Worm (Caenorhabditis elegans) whole organism, mixed stage, embryonic: ENCODE measurements around the gene F22B8.3.

ENCODE experiments used
- M03D4.4 ChIP-seq: sonication (generic microtip); optimal IDR thresholded peaks from 2 replicates; lab custom pipeline; 2017; ENCODE audit warnings: mild to moderate bottlenecking, missing genetic modification characterization, missing compliant biosample characterization
- bed-3 ChIP-seq: fragments of 200-800 bp; sonication (Bioruptor generic); optimal IDR thresholded peaks from 3 replicates; lab custom pipeline; 2018; ENCODE audit warnings: mild to moderate bottlenecking, missing genetic modification characterization, moderate library complexity, missing compliant biosample characterization
- blmp-1 ChIP-seq: fragments of 150-350 bp; optimal IDR thresholded peaks from 2 replicates; lab custom pipeline; 2014; ENCODE audit warnings: missing biosample characterization, missing genetic modification characterization
- ceh-39 ChIP-seq: fragments of 150-350 bp; optimal IDR thresholded peaks from 2 replicates; lab custom pipeline; 2014; ENCODE audit warnings: missing biosample characterization, missing genetic modification characterization
- ceh-43 ChIP-seq: fragments of 200-800 bp; sonication (Bioruptor generic); optimal IDR thresholded peaks from 2 replicates; lab custom pipeline; 2018; ENCODE audit warnings: mild to moderate bottlenecking, missing genetic modification characterization, moderate library complexity, missing compliant biosample characterization
- ces-1 ChIP-seq: fragments of 150-350 bp; optimal IDR thresholded peaks from 2 replicates; lab custom pipeline; 2014; ENCODE audit warnings: missing biosample characterization, missing genetic modification reagents, missing genetic modification characterization
- cnd-1 ChIP-seq: fragments of 200-800 bp; sonication (Bioruptor generic); optimal IDR thresholded peaks from 2 replicates; lab custom pipeline; 2018; ENCODE audit warnings: mild to moderate bottlenecking, missing genetic modification characterization, missing compliant biosample characterization
- elt-1 ChIP-seq: sonication (generic microtip); optimal IDR thresholded peaks from 2 replicates; lab custom pipeline; 2017; ENCODE audit warnings: missing genetic modification characterization, mild to moderate bottlenecking, missing compliant biosample characterization, antibody characterized with exemption, moderate library complexity, borderline replicate concordance; ENCODE audit not compliant: insufficient read depth
- elt-3 ChIP-seq: fragments of 150-350 bp; optimal IDR thresholded peaks from 2 replicates; lab custom pipeline; 2014; ENCODE audit warnings: missing biosample characterization, missing genetic modification characterization
- flh-1 ChIP-seq: fragments of 200-800 bp; sonication (Bioruptor generic); optimal IDR thresholded peaks from 2 replicates; lab custom pipeline; 2018; ENCODE audit warnings: mild to moderate bottlenecking, missing genetic modification characterization, moderate library complexity, missing compliant biosample characterization
- ham-2 ChIP-seq: fragments of 200-800 bp; sonication (Bioruptor generic); optimal IDR thresholded peaks from 2 replicates; lab custom pipeline; 2018; ENCODE audit warnings: mild to moderate bottlenecking, missing genetic modification characterization, missing compliant biosample characterization
- hlh-1 ChIP-seq: fragments of 150-350 bp; optimal IDR thresholded peaks from 2 replicates; lab custom pipeline; 2014; ENCODE audit warnings: missing biosample characterization, missing genetic modification reagents, missing genetic modification characterization
- lin-13 ChIP-seq: fragments of 150-350 bp; optimal IDR thresholded peaks from 2 replicates; lab custom pipeline; 2014; ENCODE audit warnings: missing biosample characterization, missing genetic modification characterization
- lin-32 ChIP-seq: fragments of 200-800 bp; sonication (Bioruptor generic); optimal IDR thresholded peaks from 2 replicates; lab custom pipeline; 2018; ENCODE audit warnings: mild to moderate bottlenecking, missing genetic modification characterization, missing compliant biosample characterization
- lsy-2 ChIP-seq: fragments of 150-350 bp; optimal IDR thresholded peaks from 2 replicates; lab custom pipeline; 2014; ENCODE audit warnings: missing biosample characterization, missing genetic modification characterization
- mab-5 ChIP-seq: fragments of 150-350 bp; optimal IDR thresholded peaks from 2 replicates; lab custom pipeline; 2014; ENCODE audit warnings: missing biosample characterization, missing genetic modification characterization
- mep-1 ChIP-seq: fragments of 150-350 bp; optimal IDR thresholded peaks from 2 replicates; lab custom pipeline; 2017; ENCODE audit warnings: missing biosample characterization, missing genetic modification reagents, missing genetic modification characterization, inconsistent platforms
- mls-2 ChIP-seq: sonication (generic microtip); optimal IDR thresholded peaks from 2 replicates; lab custom pipeline; 2016; ENCODE audit warnings: mild to moderate bottlenecking, missing genetic modification characterization, moderate library complexity, missing compliant biosample characterization
- nhr-12 ChIP-seq: fragments of 150-350 bp; optimal IDR thresholded peaks from 2 replicates; lab custom pipeline; 2014; ENCODE audit warnings: missing biosample characterization, missing genetic modification characterization
- nhr-2 ChIP-seq: fragments of 150-350 bp; optimal IDR thresholded peaks from 2 replicates; lab custom pipeline; 2014; ENCODE audit warnings: missing biosample characterization, missing genetic modification characterization
- nhr-28 ChIP-seq: fragments of 150-350 bp; optimal IDR thresholded peaks from 2 replicates; lab custom pipeline; 2014; ENCODE audit warnings: missing biosample characterization, missing genetic modification characterization
- nhr-76 ChIP-seq: sonication (generic microtip); optimal IDR thresholded peaks from 2 replicates; lab custom pipeline; 2017; ENCODE audit warnings: missing biosample characterization, missing genetic modification characterization
- pha-4 ChIP-seq: fragments of 150-350 bp; optimal IDR thresholded peaks from 2 replicates; lab custom pipeline; 2018; ENCODE audit warnings: missing biosample characterization, missing genetic modification reagents, missing genetic modification characterization
- sem-2 ChIP-seq: fragments of 200-800 bp; sonication (Bioruptor generic); optimal IDR thresholded peaks from 2 replicates; lab custom pipeline; 2018; ENCODE audit warnings: mild to moderate bottlenecking, missing genetic modification characterization, missing compliant biosample characterization
- snpc-4 ChIP-seq: fragments of 150-350 bp; optimal IDR thresholded peaks from 2 replicates; lab custom pipeline; 2014; ENCODE audit warnings: missing biosample characterization, missing genetic modification characterization
- sptf-1 ChIP-seq: sonication (generic microtip); optimal IDR thresholded peaks from 2 replicates; lab custom pipeline; 2017; ENCODE audit warnings: mild to moderate bottlenecking, missing genetic modification characterization, moderate library complexity, missing compliant biosample characterization
- tbx-8 ChIP-seq: fragments of 200-800 bp; sonication (Bioruptor generic); optimal IDR thresholded peaks from 2 replicates; lab custom pipeline; 2018; ENCODE audit warnings: mild to moderate bottlenecking, missing genetic modification characterization, moderate library complexity, missing compliant biosample characterization
- unc-120 ChIP-seq: sonication (generic microtip); optimal IDR thresholded peaks from 2 replicates; lab custom pipeline; 2017; ENCODE audit warnings: missing genetic modification characterization, missing compliant biosample characterization; ENCODE audit not compliant: poor library complexity, severe bottlenecking
- unc-39 ChIP-seq: fragments of 150-350 bp; optimal IDR thresholded peaks from 2 replicates; lab custom pipeline; 2014; ENCODE audit warnings: missing biosample characterization, missing genetic modification characterization
- zip-8 ChIP-seq: fragments of 150-350 bp; optimal IDR thresholded peaks from 2 replicates; lab custom pipeline; 2014; ENCODE audit warnings: missing biosample characterization, missing genetic modification characterization
- ztf-11 ChIP-seq: fragments of 150-350 bp; optimal IDR thresholded peaks from 2 replicates; lab custom pipeline; 2014; ENCODE audit warnings: missing biosample characterization, missing genetic modification characterization

The F22B8.3 gene

ce11 chrV:16120499-16120898, 29.7 kb downstream of the F22B8.3 start:
- TF ChIP-seq M03D4.4 (tag; lab: Kevin White, UChicago) (no peak), ztf-11 (tag; lab: Kevin White, UChicago) (no peak), elt-1 (tag; lab: Kevin White, UChicago) (no peak), flh-1 (GFP tag; lab: Kevin White, UChicago) (no peak), lsy-2 (tag; lab: Kevin White, UChicago) (no peak), unc-39 (tag; lab: Kevin White, UChicago) (no peak), ceh-39 (tag; lab: Kevin White, UChicago) (no peak), elt-3 (tag; lab: Kevin White, UChicago) (no peak), ces-1 (GFP tag; lab: Kevin White, UChicago) (no peak), bed-3 (no peak)

ce11 chrV:16120922-16121321, 30.1 kb downstream of the F22B8.3 start, which contains the start of gene skr-3:
skr-3 (plus strand) TSS chrV:16121084.
- TF ChIP-seq ceh-43: no peak
- no peak for TF ChIP-seq ztf-11 (tag; lab: Kevin White, UChicago)
- no peak for TF ChIP-seq zip-8 (tag; lab: Kevin White, UChicago)
- TF ChIP-seq flh-1 (GFP tag; lab: Kevin White, UChicago): no peak
- no peak for TF ChIP-seq lin-13
- TF ChIP-seq sem-2 (GFP tag; lab: Kevin White, UChicago): no peak
- no peak for TF ChIP-seq bed-3
- no peak for TF ChIP-seq unc-120
- TF ChIP-seq lsy-2 (tag; lab: Kevin White, UChicago): no peak

ce11 chrV:16121451-16121850, 30.7 kb downstream of the F22B8.3 start:
- TF ChIP-seq hlh-1: no peak
- no peak for TF ChIP-seq ham-2

DNA sequence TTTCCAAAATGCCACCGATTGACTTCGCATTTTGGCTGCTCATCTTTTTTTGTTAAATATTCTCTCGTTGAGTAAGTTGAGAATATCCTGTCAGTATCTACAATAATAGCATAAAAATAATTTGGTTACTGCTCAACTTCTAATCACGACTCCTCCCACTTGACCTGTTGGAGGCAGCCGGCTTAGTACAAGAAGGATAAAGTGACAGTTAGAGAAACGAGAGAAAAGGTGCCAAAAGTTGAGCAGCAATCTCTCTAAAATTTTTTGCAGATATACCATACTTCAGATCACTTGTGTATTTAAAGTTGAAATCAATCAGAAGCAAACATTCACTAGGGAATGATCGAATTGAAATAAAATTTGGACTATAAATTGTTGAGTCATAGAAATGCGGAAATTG, 34.0 kb downstream of the F22B8.3 start, which contains the start of gene nhr-111:
TSS of gene nhr-111 (minus strand) at position 101 of the 400 bp plus-strand sequence.
- no peak for TF ChIP-seq elt-1 (tag; lab: Kevin White, UChicago)
- TF ChIP-seq lin-32: no peak
- no peak for TF ChIP-seq cnd-1 (tag; lab: Kevin White, UChicago)

DNA sequence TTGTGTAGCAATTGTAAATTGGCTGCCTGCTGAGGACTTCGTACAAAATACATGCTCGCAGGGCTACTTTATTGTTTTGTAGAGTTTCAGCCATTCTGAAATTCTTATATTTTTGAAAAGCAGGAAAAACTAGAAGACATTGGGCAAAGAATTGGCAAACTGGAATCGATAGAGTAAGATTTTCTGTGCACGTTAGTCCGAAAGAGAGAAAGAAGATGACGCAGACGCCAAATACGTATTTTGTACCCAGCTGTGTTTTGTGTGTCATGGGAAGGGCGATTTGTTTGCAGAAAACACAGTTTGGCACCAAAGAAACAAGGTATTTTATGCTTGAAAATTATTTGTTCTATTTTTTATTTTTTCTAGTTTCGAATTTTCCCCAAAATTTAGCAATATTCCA, 36.6 kb downstream of the F22B8.3 start, which contains the start of gene fbxa-143:
TSS of gene fbxa-143 (minus strand) at position 101 of the 400 bp plus-strand sequence.
- TF ChIP-seq sem-2 (GFP tag; lab: Kevin White, UChicago) (no peak), flh-1 (GFP tag; lab: Kevin White, UChicago) (no peak), nhr-2 (tag; lab: Kevin White, UChicago) (no peak), elt-1 (tag; lab: Kevin White, UChicago) (no peak), nhr-12 (no peak), mls-2 (tag; lab: Kevin White, UChicago) (no peak), blmp-1 (tag; lab: Kevin White, UChicago) (no peak), sptf-1 (tag; lab: Kevin White, UChicago) (no peak), unc-120 (no peak), mep-1 (tag; lab: Kevin White, UChicago) (no peak), tbx-8 (GFP tag; lab: Kevin White, UChicago) (no peak), ces-1 (GFP tag; lab: Kevin White, UChicago) (no peak), nhr-76 (tag; lab: Kevin White, UChicago) (no peak), ham-2 (no peak), elt-3 (tag; lab: Kevin White, UChicago) (no peak), mab-5 (tag; lab: Kevin White, UChicago) (no peak), lsy-2 (tag; lab: Kevin White, UChicago) (no peak), ceh-39 (tag; lab: Kevin White, UChicago) (no peak), snpc-4 (no peak), pha-4 (tag; lab: Kevin White, UChicago) (no peak)

DNA sequence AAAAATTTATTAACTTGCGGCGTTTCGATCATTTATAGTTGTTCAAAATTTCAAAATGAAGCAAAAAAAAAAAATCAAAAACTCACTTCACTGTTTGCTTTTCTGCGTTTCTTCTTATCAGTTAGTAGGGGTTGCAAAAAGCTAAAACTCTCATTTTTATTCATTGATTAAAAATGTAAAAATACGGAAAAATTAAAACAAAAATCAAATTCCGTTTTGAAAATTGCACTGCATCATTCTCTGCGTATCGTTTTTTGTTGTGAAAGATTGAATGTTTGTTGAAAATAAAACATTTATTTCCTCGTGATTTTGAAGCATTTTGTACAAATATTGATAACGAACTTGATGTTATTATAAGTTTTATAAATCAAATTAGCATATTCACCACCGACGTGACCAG, 38.3 kb downstream of the F22B8.3 start:
- TF ChIP-seq zip-8 (tag; lab: Kevin White, UChicago): no peak
- TF ChIP-seq nhr-28 (tag; lab: Kevin White, UChicago): no peak
- TF ChIP-seq lin-13: no peak
- TF ChIP-seq ham-2: no peak
- TF ChIP-seq flh-1 (GFP tag; lab: Kevin White, UChicago): no peak
- TF ChIP-seq pha-4 (tag; lab: Kevin White, UChicago): no peak
- no peak for TF ChIP-seq elt-1 (tag; lab: Kevin White, UChicago)
- TF ChIP-seq lin-32: no peak
- TF ChIP-seq hlh-1: no peak
- TF ChIP-seq nhr-2 (tag; lab: Kevin White, UChicago): no peak
- no peak for TF ChIP-seq bed-3
- TF ChIP-seq, all 35 proteins: peak for 0
